Fruit fly (Drosophila melanogaster) Kc167 (cell line): ENCODE data around the gene MSAmiP.

Experiments used
- Myc ChIP-seq: fragments of >200 bp; optimal IDR thresholded peaks from 2 replicates; lab custom pipeline; 2017; ENCODE audit warnings: missing external identifiers
- Sin3A ChIP-seq: fragments of >200 bp; optimal IDR thresholded peaks from 2 replicates; lab custom pipeline; 2018; ENCODE audit warnings: missing external identifiers
- insv ChIP-seq: fragments of >200 bp; optimal IDR thresholded peaks from 3 replicates; lab custom pipeline; 2018; ENCODE audit warnings: missing external identifiers
- psq ChIP-seq: fragments of >200 bp; optimal IDR thresholded peaks from 2 replicates; lab custom pipeline; 2017; ENCODE audit warnings: missing external identifiers

DNA sequence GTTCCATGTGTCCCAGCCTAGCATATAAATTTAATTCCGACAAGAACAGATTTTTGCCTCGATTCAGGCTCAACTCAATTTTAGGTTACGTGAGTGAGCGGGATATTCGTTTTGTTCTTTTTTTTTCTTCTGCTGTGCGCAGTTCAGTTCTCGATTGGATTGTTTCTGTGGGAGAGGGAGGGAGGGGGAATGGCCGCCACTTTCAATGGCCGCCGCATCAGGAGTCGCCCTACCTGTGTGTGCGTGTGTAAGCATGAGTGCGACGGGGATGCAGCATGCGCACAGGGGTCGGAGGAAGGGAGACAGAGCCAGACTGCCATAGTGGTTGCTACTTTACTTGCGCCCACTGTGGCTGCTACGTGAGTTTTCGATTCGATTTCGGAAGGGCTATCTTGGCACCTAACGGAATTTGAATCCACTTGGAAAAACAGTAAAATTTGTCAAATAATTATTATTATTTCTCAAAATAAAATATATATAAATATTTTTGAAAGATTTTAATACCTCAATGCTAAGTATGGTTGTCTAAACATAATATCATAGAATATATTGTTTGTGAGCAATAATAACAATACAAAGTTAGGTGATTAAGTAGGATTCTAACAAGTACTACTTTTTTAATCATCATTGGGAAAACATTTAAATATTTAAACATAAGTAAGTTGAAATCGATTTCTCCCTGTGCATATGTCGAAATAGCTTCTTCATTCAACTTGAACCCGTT is 9.5 kb downstream of the MSAmiP start:
- no peak for TF ChIP-seq Myc (lab: Kevin White, UChicago)
- no peak for TF ChIP-seq psq (lab: Kevin White, UChicago)
- TF ChIP-seq insv (lab: Kevin White, UChicago): no peak
- TF ChIP-seq Sin3A (lab: Kevin White, UChicago): no peak
